Worm (Caenorhabditis elegans): ENCODE results near the gene lir-1.
A peak's percentile ranks its signal among the peaks of the same experiment; 100 is the strongest.

Gene lir-1

ce11 chrII:7675752-7676151 is 3.9 kb downstream of the lir-1 start:
- TF ChIP-seq elt-2 (tag; optimal IDR thresholded peaks at IDR 0.05) (no peak), aly-2 (tag; optimal IDR thresholded peaks at IDR 0.05) (no peak)

- TF ChIP-seq nhr-23 (tag; optimal IDR thresholded peaks at IDR 0.05), result peak; percentile 38
- peak; percentile 47 for TF ChIP-seq nhr-43 (tag; optimal IDR thresholded peaks at IDR 0.05; ENCODE audit: poor library complexity, severe bottlenecking)
- TF ChIP-seq ceh-82 (tag; optimal IDR thresholded peaks at IDR 0.05), result no peak
These were observed 4.6 kb downstream of the lir-1 start for ce11 chrII:7676307-7676905.

- TF ChIP-seq R02D3.7 (tag; optimal IDR thresholded peaks at IDR 0.05) (no peak), fos-1 (tag; optimal IDR thresholded peaks at IDR 0.05) (no peak), nhr-25 (tag; optimal IDR thresholded peaks at IDR 0.05) (peak; percentile 60), nhr-43 (tag; optimal IDR thresholded peaks at IDR 0.05; ENCODE audit: poor library complexity, severe bottlenecking) (no peak), pqm-1 (tag; optimal IDR thresholded peaks at IDR 0.05) (no peak)
These were observed 6.7 kb downstream of the lir-1 start for ce11 chrII:7678512-7678911.

- no peak for TF ChIP-seq jun-1 (tag; optimal IDR thresholded peaks at IDR 0.05)
- TF ChIP-seq fos-1 (tag; optimal IDR thresholded peaks at IDR 0.05), result no peak
- peak; percentile 81 for TF ChIP-seq nhr-25 (tag; optimal IDR thresholded peaks at IDR 0.05)
- no peak for TF ChIP-seq nhr-76 (tag; optimal IDR thresholded peaks at IDR 0.05)
- peak; percentile 4 for TF ChIP-seq nfya-1 (tag; optimal IDR thresholded peaks at IDR 0.05; ENCODE audit: insufficient read depth)
- no peak for TF ChIP-seq nhr-23 (tag; optimal IDR thresholded peaks at IDR 0.05)
- TF ChIP-seq unc-39 (tag; optimal IDR thresholded peaks at IDR 0.05), result no peak
These were observed 7.8 kb downstream of the lir-1 start for ce11 chrII:7679499-7680012.

- TF ChIP-seq ama-1 (optimal IDR thresholded peaks at IDR 0.05) (no peak), ZK546.5 (tag; optimal IDR thresholded peaks at IDR 0.05) (no peak), zag-1 (tag; optimal IDR thresholded peaks at IDR 0.05) (no peak), egl-27 (tag; optimal IDR thresholded peaks at IDR 0.05) (no peak), nhr-11 (tag; optimal IDR thresholded peaks at IDR 0.05) (no peak), egl-5 (tag; optimal IDR thresholded peaks at IDR 0.05) (no peak), ztf-4 (tag; optimal IDR thresholded peaks at IDR 0.05) (no peak), nhr-28 (tag; optimal IDR thresholded peaks at IDR 0.05) (no peak), skn-1 (tag; optimal IDR thresholded peaks at IDR 0.05) (no peak), fkh-10 (GFP tag; optimal IDR thresholded peaks at IDR 0.05) (no peak), ceh-16 (tag; optimal IDR thresholded peaks at IDR 0.05) (no peak), hmg-11 (tag; optimal IDR thresholded peaks at IDR 0.05) (no peak), fos-1 (tag; optimal IDR thresholded peaks at IDR 0.05) (no peak), ceh-82 (tag; optimal IDR thresholded peaks at IDR 0.05) (no peak)
These were observed 10.1 kb downstream of the lir-1 start, which contains the start of gene lin-26 for ce11 chrII:7681898-7682297. TSS of gene lin-26 (plus strand) at chrII:7682198.

ce11 chrII:7682488-7682887 is 10.7 kb downstream of the lir-1 start:
- TF ChIP-seq nhr-237 (tag; optimal IDR thresholded peaks at IDR 0.05), result no peak
- no peak for TF ChIP-seq hmg-11 (tag; optimal IDR thresholded peaks at IDR 0.05)
- TF ChIP-seq fkh-10 (GFP tag; optimal IDR thresholded peaks at IDR 0.05), result no peak
- no peak for TF ChIP-seq nhr-12 (tag; optimal IDR thresholded peaks at IDR 0.05)

- TF ChIP-seq nhr-23 (tag; optimal IDR thresholded peaks at IDR 0.05) (no peak), elt-2 (tag; optimal IDR thresholded peaks at IDR 0.05) (no peak), ZK546.5 (tag; optimal IDR thresholded peaks at IDR 0.05) (no peak), skn-1 (tag; optimal IDR thresholded peaks at IDR 0.05) (no peak), nhr-43 (tag; optimal IDR thresholded peaks at IDR 0.05; ENCODE audit: poor library complexity, severe bottlenecking) (peak; percentile 18), egl-27 (tag; optimal IDR thresholded peaks at IDR 0.05) (no peak), lin-15B (tag; optimal IDR thresholded peaks at IDR 0.05) (no peak), lin-39 (tag; optimal IDR thresholded peaks at IDR 0.05) (no peak), ama-1 (optimal IDR thresholded peaks at IDR 0.05) (no peak), ceh-28 (tag; optimal IDR thresholded peaks at IDR 0.05) (peak; percentile 29), nhr-76 (tag; optimal IDR thresholded peaks at IDR 0.05) (no peak), nfya-1 (tag; optimal IDR thresholded peaks at IDR 0.05; ENCODE audit: insufficient read depth) (no peak), nhr-11 (tag; optimal IDR thresholded peaks at IDR 0.05) (no peak), eor-1 (tag; optimal IDR thresholded peaks at IDR 0.05) (no peak)
These were observed 12.8 kb downstream of the lir-1 start, which contains the start of gene F18A1.1 for ce11 chrII:7684589-7684988. TSS of gene F18A1.1 (plus strand) at chrII:7684889.

Measured in whole organism, L3 larva.